Fruit fly (Drosophila melanogaster): Measurements from ENCODE around the gene CG9536.

Gene CG9536

dm6 chr2L:6461497-6461896 is 15.3 kb downstream of the CG9536 start (continued):
- peak; percentile 7 for TF ChIP-seq caup (GFP tag; optimal IDR thresholded peaks at IDR 0.05; ENCODE audit: severe bottlenecking)
- TF ChIP-seq rib (GFP tag; IDR thresholded peaks at IDR 0.05): no peak
- TF ChIP-seq tio (GFP tag; optimal IDR thresholded peaks at IDR 0.05): no peak
- TF ChIP-seq vfl (GFP tag; optimal IDR thresholded peaks at IDR 0.05): no peak
- TF ChIP-seq CG10147 (GFP tag; optimal IDR thresholded peaks at IDR 0.05): no peak
- no peak for TF ChIP-seq CG17802 (tag; optimal IDR thresholded peaks at IDR 0.05)
- no peak for TF ChIP-seq ash1 (GFP tag; optimal IDR thresholded peaks at IDR 0.05)
- TF ChIP-seq ttk (GFP tag; IDR thresholded peaks at IDR 0.05): 0 out of 2 replicates have a peak, but pooled peaks have one; percentile 15
- TF ChIP-seq Mrtf (GFP tag; IDR thresholded peaks at IDR 0.05): no peak
- peak; percentile 61 for TF ChIP-seq PHDP (tag; optimal IDR thresholded peaks at IDR 0.05)
- TF ChIP-seq Dp (GFP tag; optimal IDR thresholded peaks at IDR 0.05): no peak
- TF ChIP-seq CG11695 (GFP tag; IDR thresholded peaks at IDR 0.05): peak; percentile 63; the same call in 1 of the 3 replicates
- peak; percentile 36; the same call in 1 of the 3 replicates for TF ChIP-seq ase (GFP tag; IDR thresholded peaks at IDR 0.05)
- TF ChIP-seq gt (GFP tag; IDR thresholded peaks at IDR 0.05): no peak
- TF ChIP-seq tx (GFP tag; optimal IDR thresholded peaks at IDR 0.05): no peak
- no peak for TF ChIP-seq CG6175 (GFP tag; IDR thresholded peaks at IDR 0.05)
- no peak for TF ChIP-seq CG2120 (GFP tag; optimal IDR thresholded peaks at IDR 0.05)
- no peak for TF ChIP-seq CG31224 (GFP tag; IDR thresholded peaks at IDR 0.05)
- TF ChIP-seq CG18476 (GFP tag; optimal IDR thresholded peaks at IDR 0.05): no peak
- no peak for TF ChIP-seq ssp (GFP tag; IDR thresholded peaks at IDR 0.05)
- TF ChIP-seq wek (GFP tag; optimal IDR thresholded peaks at IDR 0.05): peak; percentile 76
- TF ChIP-seq schlank (tag; optimal IDR thresholded peaks at IDR 0.05): no peak
- TF ChIP-seq z (GFP tag; IDR thresholded peaks at IDR 0.05): no peak
- TF ChIP-seq jing (GFP tag; optimal IDR thresholded peaks at IDR 0.05): no peak
- TF ChIP-seq Drgx (GFP tag; IDR thresholded peaks at IDR 0.05): no peak
- TF ChIP-seq cas (GFP tag; IDR thresholded peaks at IDR 0.05): no peak
- no peak for TF ChIP-seq pb (GFP tag; optimal IDR thresholded peaks at IDR 0.05)
- TF ChIP-seq zf30C (GFP tag; optimal IDR thresholded peaks at IDR 0.05): peak; percentile 18
- TF ChIP-seq Elba2 (GFP tag; optimal IDR thresholded peaks at IDR 0.05): no peak
- TF ChIP-seq gsb (GFP tag; IDR thresholded peaks at IDR 0.05): no peak
- peak; percentile 10 for TF ChIP-seq CG31365 (tag; optimal IDR thresholded peaks at IDR 0.05)
- TF ChIP-seq sr (GFP tag; IDR thresholded peaks at IDR 0.05): 0 out of 3 replicates have a peak, but pooled peaks have one; percentile 23
- no peak for TF ChIP-seq CG10979 (tag; optimal IDR thresholded peaks at IDR 0.05)
- no peak for TF ChIP-seq scrt (GFP tag; optimal IDR thresholded peaks at IDR 0.05)
- TF ChIP-seq Xrp1 (GFP tag; IDR thresholded peaks at IDR 0.05): peak; percentile 63
- TF ChIP-seq tna (GFP tag; IDR thresholded peaks at IDR 0.05; ENCODE audit: partially characterized antibody): no peak
- TF ChIP-seq mam (GFP tag; optimal IDR thresholded peaks at IDR 0.05): no peak
- no peak for TF ChIP-seq CG6254 (GFP tag; optimal IDR thresholded peaks at IDR 0.05)
- TF ChIP-seq Kr (GFP tag; optimal IDR thresholded peaks at IDR 0.05): no peak
- no peak for TF ChIP-seq tgo (GFP tag; IDR thresholded peaks at IDR 0.05)
- TF ChIP-seq dimm (GFP tag; IDR thresholded peaks at IDR 0.05): no peak
- TF ChIP-seq abd-A (tag; optimal IDR thresholded peaks at IDR 0.05): no peak
- no peak for TF ChIP-seq CG9215 (GFP tag; IDR thresholded peaks at IDR 0.05)
- TF ChIP-seq row (GFP tag; IDR thresholded peaks at IDR 0.05): 0 out of 3 replicates have a peak, but pooled peaks have one; percentile 9
- TF ChIP-seq salm (tag; optimal IDR thresholded peaks at IDR 0.05): peak; percentile 56
- no peak for TF ChIP-seq zfh2 (GFP tag; optimal IDR thresholded peaks at IDR 0.05)
- TF ChIP-seq CG17612 (GFP tag; IDR thresholded peaks at IDR 0.05): no peak
- no peak for TF ChIP-seq Atf6 (GFP tag; IDR thresholded peaks at IDR 0.05)
- TF ChIP-seq CG10565 (GFP tag; optimal IDR thresholded peaks at IDR 0.05): no peak
- TF ChIP-seq CG12071 (GFP tag; optimal IDR thresholded peaks at IDR 0.05): peak; percentile 75
- TF ChIP-seq tup (GFP tag; optimal IDR thresholded peaks at IDR 0.05): no peak
- TF ChIP-seq CG7372 (GFP tag; IDR thresholded peaks at IDR 0.05): no peak
